Fruit fly (Drosophila melanogaster) whole organism: ENCODE measurements around the gene CG17329.

Experiments
- CG8478 ChIP-seq: fragments of >200 bp; optimal IDR thresholded peaks from 2 replicates; lab custom pipeline; 2018; ENCODE audit warnings: inconsistent platforms
- Dll ChIP-seq: fragments of >200 bp; optimal IDR thresholded peaks from 2 replicates; lab custom pipeline; 2017
- EcR ChIP-seq, 2 experiments: fragments of >200 bp; optimal IDR thresholded peaks; 2 replicates each; lab custom pipeline; 2017; ENCODE audit warnings: missing biosample characterization in 2 of 2, missing genetic modification characterization in 2 of 2, missing genetic modification reagents in 2 of 2
- pan ChIP-seq: fragments of >200 bp; optimal IDR thresholded peaks from 2 replicates; lab custom pipeline; 2017
- psq ChIP-seq: fragments of >200 bp; optimal IDR thresholded peaks from 2 replicates; lab custom pipeline; 2017
- usp ChIP-seq: fragments of >200 bp; optimal IDR thresholded peaks from 2 replicates; lab custom pipeline; 2017; ENCODE audit warnings: missing biosample characterization, missing genetic modification characterization, mixed read lengths

CG17329 gene

dm6 chr2L:16329625-16330024, 38.5 kb downstream of the CG17329 start, which contains the start of gene CG4440:
CG4440 (plus strand) TSS chr2L:16329925.
- TF ChIP-seq CG8478 (lab: Kevin White, UChicago): no peak
- no peak for TF ChIP-seq pan (lab: Kevin White, UChicago)
- no peak for TF ChIP-seq Dll (lab: Kevin White, UChicago)
- TF ChIP-seq usp (GFP tag; lab: Kevin White, UChicago): no peak
- TF ChIP-seq EcR (GFP tag; optimal IDR thresholded peaks at IDR 0.05; lab: Kevin White, UChicago): no peak
- TF ChIP-seq psq (lab: Kevin White, UChicago): no peak

- TF ChIP-seq CG8478 (lab: Kevin White, UChicago) (no peak), psq (lab: Kevin White, UChicago) (no peak), pan (lab: Kevin White, UChicago) (no peak), Dll (lab: Kevin White, UChicago) (no peak), EcR (GFP tag; optimal IDR thresholded peaks at IDR 0.05; lab: Kevin White, UChicago) (no peak), usp (GFP tag; lab: Kevin White, UChicago) (no peak)
Measured at dm6 chr2L:16337785-16338184, 46.7 kb downstream of the CG17329 start, which contains the start of gene CG31817. CG31817 (minus strand) TSS chr2L:16337885.

- TF ChIP-seq EcR (GFP tag; optimal IDR thresholded peaks at IDR 0.05; lab: Kevin White, UChicago) (no peak), usp (GFP tag; lab: Kevin White, UChicago) (no peak), psq (lab: Kevin White, UChicago) (no peak), Dll (lab: Kevin White, UChicago) (no peak), pan (lab: Kevin White, UChicago) (no peak), CG8478 (lab: Kevin White, UChicago) (no peak)
Measured at dm6 chr2L:16340268-16340667, 49.2 kb downstream of the CG17329 start, which contains the start of gene CG42266. CG42266 (minus strand) TSS chr2L:16340368.
